Worm (Caenorhabditis elegans) whole organism, L3 larva: ENCODE measurements around the gene ceh-91.

Source experiments
- R02D3.7 ChIP-seq: fragments of 150-350 bp; optimal IDR thresholded peaks from 2 replicates; lab custom pipeline; 2014; ENCODE audit warnings: missing biosample characterization, missing genetic modification characterization
- ceh-16 ChIP-seq: sonication (generic microtip); optimal IDR thresholded peaks from 2 replicates; lab custom pipeline; 2017; ENCODE audit warnings: missing biosample characterization, missing genetic modification characterization
- ceh-28 ChIP-seq: fragments of 150-350 bp; optimal IDR thresholded peaks from 2 replicates; lab custom pipeline; 2014; ENCODE audit warnings: missing biosample characterization, missing genetic modification reagents, missing genetic modification characterization
- ceh-82 ChIP-seq: fragments of 150-350 bp; optimal IDR thresholded peaks from 2 replicates; lab custom pipeline; 2014; ENCODE audit warnings: missing biosample characterization, missing genetic modification characterization
- ceh-9 ChIP-seq: sonication (generic microtip); optimal IDR thresholded peaks from 2 replicates; lab custom pipeline; 2018; ENCODE audit warnings: missing biosample characterization, missing genetic modification characterization
- daf-12 ChIP-seq: fragments of 150-350 bp; optimal IDR thresholded peaks from 2 replicates; lab custom pipeline; 2014; ENCODE audit warnings: missing biosample characterization, missing genetic modification reagents, missing genetic modification characterization
- egl-27 ChIP-seq: sonication (generic microtip); optimal IDR thresholded peaks from 4 replicates; lab custom pipeline; 2017; ENCODE audit warnings: missing biosample characterization, missing genetic modification reagents, missing genetic modification characterization
- egl-5 ChIP-seq: fragments of 150-350 bp; optimal IDR thresholded peaks from 2 replicates; lab custom pipeline; 2017; ENCODE audit warnings: missing biosample characterization, missing genetic modification reagents, missing genetic modification characterization, inconsistent platforms
- elt-1 ChIP-seq: fragments of 150-350 bp; optimal IDR thresholded peaks from 2 replicates; lab custom pipeline; 2014; ENCODE audit warnings: missing biosample characterization, missing genetic modification characterization
- elt-2 ChIP-seq: sonication (generic microtip); optimal IDR thresholded peaks from 2 replicates; lab custom pipeline; 2016; ENCODE audit warnings: missing genetic modification reagents, mild to moderate bottlenecking, missing genetic modification characterization, missing compliant biosample characterization
- eor-1 ChIP-seq, 2 experiments: fragments of 150-350 bp; optimal IDR thresholded peaks; 2 replicates each; lab custom pipeline; 2014 to 2018; ENCODE audit warnings: missing biosample characterization in 2 of 2, missing genetic modification characterization in 2 of 2
- fkh-10 ChIP-seq: sonication (generic microtip); optimal IDR thresholded peaks from 2 replicates; lab custom pipeline; 2017; ENCODE audit warnings: missing biosample characterization, missing genetic modification reagents, missing genetic modification characterization
- fos-1 ChIP-seq: fragments of 150-350 bp; optimal IDR thresholded peaks from 2 replicates; lab custom pipeline; 2014; ENCODE audit warnings: missing biosample characterization, missing genetic modification characterization
- hmg-11 ChIP-seq: sonication (generic microtip); optimal IDR thresholded peaks from 2 replicates; lab custom pipeline; 2016; ENCODE audit warnings: missing genetic modification characterization, missing compliant biosample characterization
- jun-1 ChIP-seq: fragments of 150-350 bp; optimal IDR thresholded peaks from 2 replicates; lab custom pipeline; 2014; ENCODE audit warnings: missing biosample characterization, missing genetic modification reagents, missing genetic modification characterization
- lin-15B ChIP-seq: fragments of 150-350 bp; optimal IDR thresholded peaks from 2 replicates; lab custom pipeline; 2014; ENCODE audit warnings: missing biosample characterization, missing genetic modification characterization
- lsy-12 ChIP-seq: sonication (generic microtip); optimal IDR thresholded peaks from 2 replicates; lab custom pipeline; 2016; ENCODE audit warnings: mild to moderate bottlenecking, missing genetic modification characterization, missing compliant biosample characterization
- mdl-1 ChIP-seq: fragments of 150-350 bp; optimal IDR thresholded peaks from 2 replicates; lab custom pipeline; 2014; ENCODE audit warnings: missing biosample characterization, missing genetic modification characterization
- mml-1 ChIP-seq: fragments of 150-350 bp; sonication (generic microtip); optimal IDR thresholded peaks from 3 replicates; lab custom pipeline; 2014; ENCODE audit warnings: missing biosample characterization, missing genetic modification characterization
- nfya-1 ChIP-seq: sonication (generic microtip); optimal IDR thresholded peaks from 2 replicates; lab custom pipeline; 2017; ENCODE audit warnings: missing genetic modification characterization, mild to moderate bottlenecking, missing compliant biosample characterization, antibody characterized with exemption, moderate library complexity; ENCODE audit not compliant: insufficient read depth
- nhr-11 ChIP-seq: fragments of 150-350 bp; optimal IDR thresholded peaks from 2 replicates; lab custom pipeline; 2014; ENCODE audit warnings: missing biosample characterization, missing genetic modification characterization
- nhr-237 ChIP-seq: fragments of 150-350 bp; optimal IDR thresholded peaks from 2 replicates; lab custom pipeline; 2014; ENCODE audit warnings: missing biosample characterization, missing genetic modification characterization
- nhr-25 ChIP-seq: sonication (generic microtip); optimal IDR thresholded peaks from 2 replicates; lab custom pipeline; 2017; ENCODE audit warnings: missing biosample characterization, missing genetic modification characterization
- nhr-28 ChIP-seq: fragments of 150-350 bp; optimal IDR thresholded peaks from 2 replicates; lab custom pipeline; 2014; ENCODE audit warnings: missing biosample characterization, missing genetic modification characterization
- nhr-43 ChIP-seq: sonication (generic microtip); optimal IDR thresholded peaks from 2 replicates; lab custom pipeline; 2016; ENCODE audit warnings: mild to moderate bottlenecking, missing genetic modification characterization, missing compliant biosample characterization; ENCODE audit not compliant: poor library complexity, severe bottlenecking
- nhr-67 ChIP-seq: fragments of 150-350 bp; optimal IDR thresholded peaks from 2 replicates; lab custom pipeline; 2014; ENCODE audit warnings: missing biosample characterization, missing genetic modification characterization
- pqm-1 ChIP-seq: fragments of 150-350 bp; optimal IDR thresholded peaks from 2 replicates; lab custom pipeline; 2017; ENCODE audit warnings: missing biosample characterization, missing genetic modification characterization, inconsistent platforms
- sea-2 ChIP-seq: fragments of 150-350 bp; sonication (generic microtip); optimal IDR thresholded peaks from 4 replicates; lab custom pipeline; 2014; ENCODE audit warnings: missing biosample characterization, missing genetic modification reagents, missing genetic modification characterization
- skn-1 ChIP-seq: fragments of 150-350 bp; optimal IDR thresholded peaks from 2 replicates; lab custom pipeline; 2014; ENCODE audit warnings: missing biosample characterization, missing genetic modification characterization
- unc-39 ChIP-seq: sonication (generic microtip); optimal IDR thresholded peaks from 4 replicates; lab custom pipeline; 2017; ENCODE audit warnings: missing biosample characterization, missing genetic modification characterization
- unc-62 ChIP-seq: fragments of 150-350 bp; sonication (generic microtip); optimal IDR thresholded peaks from 4 replicates; lab custom pipeline; 2014; ENCODE audit warnings: missing biosample characterization, missing genetic modification reagents, missing genetic modification characterization
- zag-1 ChIP-seq: fragments of 150-350 bp; optimal IDR thresholded peaks from 2 replicates; lab custom pipeline; 2014; ENCODE audit warnings: missing biosample characterization, missing genetic modification characterization
- ztf-11 ChIP-seq: fragments of 150-350 bp; optimal IDR thresholded peaks from 2 replicates; lab custom pipeline; 2014; ENCODE audit warnings: missing biosample characterization, missing genetic modification characterization
- ztf-4 ChIP-seq: fragments of 150-350 bp; optimal IDR thresholded peaks from 2 replicates; lab custom pipeline; 2014; ENCODE audit warnings: missing biosample characterization, missing genetic modification characterization

The ceh-91 gene

ce11 chrIII:11607870-11608269, 8.7 kb upstream of the ceh-91 start, which contains the start of gene Y66D12A.1:
Gene Y66D12A.1 (plus strand): TSS chrIII:11608170.
- no peak for TF ChIP-seq lin-15B (tag; lab: Kevin White, UChicago)
- no peak for TF ChIP-seq hmg-11 (tag; lab: Kevin White, UChicago)
- TF ChIP-seq ceh-16 (tag; lab: Kevin White, UChicago), result no peak
- no peak for TF ChIP-seq lsy-12 (tag; lab: Kevin White, UChicago)
- TF ChIP-seq ceh-9, result no peak
- no peak for TF ChIP-seq nhr-237 (tag; lab: Kevin White, UChicago)
- TF ChIP-seq mdl-1 (tag; lab: Kevin White, UChicago), result no peak

DNA sequence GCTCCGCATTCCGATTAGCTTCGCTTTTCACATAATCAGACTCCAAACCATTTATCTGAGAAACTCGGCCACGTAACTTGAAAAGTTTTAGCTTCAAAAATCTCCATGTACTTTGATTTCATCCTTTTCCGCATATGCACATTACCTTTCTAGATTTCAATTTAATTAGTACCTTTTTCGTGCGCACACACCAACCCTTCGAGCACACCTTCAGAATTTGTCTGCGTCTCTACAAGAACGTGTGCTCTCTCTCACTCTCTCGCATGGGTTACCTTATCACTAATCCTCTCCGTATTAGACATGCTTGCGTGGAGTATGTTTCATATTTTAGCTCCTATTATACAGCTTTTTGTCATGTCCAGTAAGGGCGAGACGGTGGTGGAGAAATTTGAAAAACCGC, 7.0 kb upstream of the ceh-91 start, which contains the start of gene Y66D12A.30:
TSS of gene Y66D12A.30 (plus strand) at position 301 of the 400 bp plus-strand sequence.
- TF ChIP-seq elt-2 (tag; lab: Kevin White, UChicago), result no peak
- TF ChIP-seq egl-5 (tag; lab: Kevin White, UChicago), result no peak
- TF ChIP-seq ztf-11 (tag; lab: Kevin White, UChicago), result no peak
- no peak for TF ChIP-seq ceh-9
- no peak for TF ChIP-seq R02D3.7
- TF ChIP-seq skn-1, result no peak
- TF ChIP-seq ztf-4 (tag; lab: Kevin White, UChicago), result no peak
- no peak for TF ChIP-seq ceh-16 (tag; lab: Kevin White, UChicago)
- no peak for TF ChIP-seq ceh-82 (tag; lab: Kevin White, UChicago)
- TF ChIP-seq nhr-43, result no peak
- no peak for TF ChIP-seq fkh-10 (GFP tag; lab: Kevin White, UChicago)
- no peak for TF ChIP-seq nhr-67 (tag; lab: Kevin White, UChicago)
- TF ChIP-seq jun-1, result no peak
- no peak for TF ChIP-seq nhr-11 (tag; lab: Kevin White, UChicago)
- no peak for TF ChIP-seq sea-2
- TF ChIP-seq eor-1 (tag; optimal IDR thresholded peaks at IDR 0.05; lab: Kevin White, UChicago), result no peak
- TF ChIP-seq mdl-1 (tag; lab: Kevin White, UChicago), result no peak
- TF ChIP-seq zag-1, result no peak
- TF ChIP-seq, all 47 proteins: peak for 0

DNA sequence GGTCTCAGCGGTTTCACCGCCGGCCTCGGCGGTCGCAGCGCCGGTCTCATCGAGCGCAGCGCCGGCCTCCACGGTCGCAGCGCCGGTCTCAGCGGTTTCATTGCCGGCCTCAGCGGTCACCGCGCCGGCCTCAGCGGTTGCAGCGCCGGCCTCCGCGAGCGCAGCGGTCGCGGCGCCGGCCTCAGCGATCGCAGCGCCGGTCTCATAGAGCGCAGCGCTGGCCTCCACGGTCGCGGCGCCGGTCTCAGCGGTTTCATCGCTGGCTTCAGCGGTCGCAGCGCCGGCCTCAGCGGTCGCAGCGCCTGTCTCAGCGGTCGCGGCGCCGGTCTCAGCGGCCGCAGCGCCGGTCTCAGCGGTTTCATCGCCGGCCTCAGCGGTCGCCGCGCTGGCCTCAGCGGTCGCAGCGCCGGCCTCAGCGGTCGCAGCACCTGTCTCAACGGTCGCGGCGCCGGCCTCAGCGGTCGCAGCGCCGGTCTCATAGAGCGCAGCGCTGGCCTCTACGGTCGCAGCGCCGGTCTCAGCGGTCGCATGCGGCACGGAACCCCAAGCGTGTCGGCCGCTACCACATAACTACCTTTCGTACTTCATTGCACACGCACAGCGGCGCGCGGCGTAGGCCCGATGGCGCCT, 4.8 kb upstream of the ceh-91 start:
- TF ChIP-seq lin-15B (tag; lab: Kevin White, UChicago), result no peak
- TF ChIP-seq unc-39, result no peak
- no peak for TF ChIP-seq egl-5 (tag; lab: Kevin White, UChicago)
- TF ChIP-seq mdl-1 (tag; lab: Kevin White, UChicago), result no peak
- no peak for TF ChIP-seq pqm-1 (tag; lab: Kevin White, UChicago)
- TF ChIP-seq zag-1, result no peak
- TF ChIP-seq fos-1 (tag; lab: Kevin White, UChicago), result no peak
- no peak for TF ChIP-seq nhr-25 (tag; lab: Kevin White, UChicago)
- TF ChIP-seq ztf-11 (tag; lab: Kevin White, UChicago), result no peak
- no peak for TF ChIP-seq ceh-16 (tag; lab: Kevin White, UChicago)
- no peak for TF ChIP-seq daf-12 (tag; lab: Kevin White, UChicago)
- TF ChIP-seq nfya-1 (tag; lab: Kevin White, UChicago), result no peak
- no peak for TF ChIP-seq mml-1 (tag; lab: Kevin White, UChicago)
- TF ChIP-seq egl-27 (tag; lab: Kevin White, UChicago), result no peak
- TF ChIP-seq nhr-28 (tag; lab: Kevin White, UChicago), result no peak
- TF ChIP-seq jun-1, result no peak
- TF ChIP-seq ceh-28 (tag; lab: Kevin White, UChicago), result no peak
- TF ChIP-seq nhr-237 (tag; lab: Kevin White, UChicago), result no peak

ce11 chrIII:11612371-11612770, 4.2 kb upstream of the ceh-91 start, which contains the start of the genes Y66A7A.9 and Y66A7A.4:
Gene Y66A7A.9 (minus strand): TSS chrIII:11612471.
Gene Y66A7A.4 (plus strand): TSS chrIII:11612607.
- TF ChIP-seq hmg-11 (tag; lab: Kevin White, UChicago) (no peak), mdl-1 (tag; lab: Kevin White, UChicago) (no peak), ztf-4 (tag; lab: Kevin White, UChicago) (no peak), jun-1 (no peak), unc-62 (GFP tag; lab: Kevin White, UChicago) (no peak), elt-1 (tag; lab: Kevin White, UChicago) (no peak), nhr-237 (tag; lab: Kevin White, UChicago) (no peak)
- TF ChIP-seq, all 47 proteins: peak for 0
